Fruit fly (Drosophila melanogaster) whole organism, pupa: ENCODE measurements around the gene Ppn.

ENCODE experiments used
- CG10348 ChIP-seq: fragments of 200-800 bp; sonication (Bioruptor generic); IDR thresholded peaks from 2 replicates; pipeline ENCODE4 v1.3.6; 2022; ENCODE audit warnings: missing biosample characterization, missing genetic modification characterization
- CG12605 ChIP-seq: fragments of 200-800 bp; sonication (Bioruptor generic); IDR thresholded peaks from 2 replicates; pipeline ENCODE4 v1.3.6; 2022; ENCODE audit warnings: missing biosample characterization, missing genetic modification characterization
- CG13204 ChIP-seq: fragments of 200-800 bp; sonication (Bioruptor generic); optimal IDR thresholded peaks from 2 replicates; lab custom pipeline; 2018; ENCODE audit warnings: missing biosample characterization, mild to moderate bottlenecking, missing genetic modification characterization, moderate library complexity
- CG14655 ChIP-seq: fragments of 200-800 bp; sonication (Bioruptor generic); optimal IDR thresholded peaks from 3 replicates; lab custom pipeline; 2017; ENCODE audit warnings: mild to moderate bottlenecking, missing biosample characterization, missing genetic modification reagents, missing genetic modification characterization
- CG15710 ChIP-seq: fragments of 200-800 bp; sonication (Bioruptor generic); optimal IDR thresholded peaks from 2 replicates; lab custom pipeline; 2018; ENCODE audit warnings: missing biosample characterization, mild to moderate bottlenecking, missing genetic modification characterization, moderate library complexity
- CG17806 ChIP-seq: fragments of 200-800 bp; sonication (Bioruptor generic); optimal IDR thresholded peaks from 2 replicates; lab custom pipeline; 2018; ENCODE audit warnings: missing biosample characterization, mild to moderate bottlenecking, missing genetic modification characterization, moderate library complexity
- CG32121 ChIP-seq: fragments of 200-800 bp; sonication (Bioruptor generic); IDR thresholded peaks from 2 replicates; pipeline ENCODE4 v1.3.6; 2022; ENCODE audit warnings: missing biosample characterization, missing genetic modification characterization
- CG34367 ChIP-seq: fragments of 200-800 bp; sonication (Bioruptor generic); optimal IDR thresholded peaks from 2 replicates; lab custom pipeline; 2018; ENCODE audit warnings: missing biosample characterization, mild to moderate bottlenecking, missing genetic modification characterization
- CG4496 ChIP-seq: fragments of 200-800 bp; sonication (Bioruptor generic); IDR thresholded peaks from 3 replicates; pipeline ENCODE4 v1.3.6; 2022; ENCODE audit warnings: missing biosample characterization, missing genetic modification characterization
- CG8159 ChIP-seq: fragments of 200-800 bp; sonication (Bioruptor generic); optimal IDR thresholded peaks from 3 replicates; lab custom pipeline; 2018; ENCODE audit warnings: missing biosample characterization, mild to moderate bottlenecking, missing genetic modification characterization, moderate library complexity
- CG8301 ChIP-seq: fragments of 200-800 bp; sonication (Bioruptor generic); optimal IDR thresholded peaks from 2 replicates; lab custom pipeline; 2018; ENCODE audit warnings: missing biosample characterization, mild to moderate bottlenecking, missing genetic modification characterization
- CG9948 ChIP-seq: fragments of 200-800 bp; sonication (Bioruptor generic); optimal IDR thresholded peaks from 2 replicates; lab custom pipeline; 2018; ENCODE audit warnings: missing biosample characterization, mild to moderate bottlenecking, missing genetic modification characterization, moderate library complexity
- D1 ChIP-seq: fragments of 200-800 bp; sonication (Bioruptor generic); optimal IDR thresholded peaks from 2 replicates; lab custom pipeline; 2018; ENCODE audit warnings: missing biosample characterization, mild to moderate bottlenecking, missing genetic modification characterization, moderate library complexity
- EcR ChIP-seq: fragments of 200-800 bp; sonication (Bioruptor generic); optimal IDR thresholded peaks from 3 replicates; lab custom pipeline; 2019; ENCODE audit warnings: missing biosample characterization, missing genetic modification characterization, mild to moderate bottlenecking, moderate library complexity, missing genetic modification reagents
- Ets98B ChIP-seq: fragments of 200-800 bp; sonication (Bioruptor generic); IDR thresholded peaks from 2 replicates; pipeline ENCODE4 v1.3.6; 2022; ENCODE audit warnings: missing biosample characterization, missing genetic modification characterization
- Pif1A ChIP-seq: fragments of 200-800 bp; sonication (Bioruptor generic); optimal IDR thresholded peaks from 3 replicates; lab custom pipeline; 2016; ENCODE audit warnings: missing biosample characterization, missing genetic modification characterization
- Pif1B ChIP-seq: fragments of 200-800 bp; sonication (Bioruptor generic); optimal IDR thresholded peaks from 3 replicates; lab custom pipeline; 2016; ENCODE audit warnings: missing biosample characterization, missing genetic modification characterization
- Snoo ChIP-seq: fragments of 200-800 bp; sonication (Bioruptor generic); optimal IDR thresholded peaks from 3 replicates; lab custom pipeline; 2017; ENCODE audit warnings: missing biosample characterization, mild to moderate bottlenecking, missing genetic modification characterization, inconsistent platforms
- fd96Ca ChIP-seq: fragments of 200-800 bp; sonication (Bioruptor generic); IDR thresholded peaks from 3 replicates; pipeline ENCODE4 v1.3.6; 2022; ENCODE audit warnings: missing biosample characterization, missing genetic modification characterization
- gl ChIP-seq: fragments of 200-800 bp; sonication (Bioruptor generic); optimal IDR thresholded peaks from 2 replicates; lab custom pipeline; 2018; ENCODE audit warnings: missing biosample characterization, mild to moderate bottlenecking, missing genetic modification characterization
- rn ChIP-seq: fragments of 200-800 bp; sonication (Bioruptor generic); IDR thresholded peaks from 2 replicates; pipeline ENCODE4 v1.3.6; 2022; ENCODE audit warnings: missing biosample characterization, missing genetic modification characterization

The Ppn gene

dm6 chr3R:28545663-28546062 is 5.5 kb upstream of the Ppn start:
- TF ChIP-seq CG14655 (no peak), fd96Ca (GFP tag; lab: Robert Waterston, UW) (no peak), rn (GFP tag; lab: Robert Waterston, UW) (no peak), D1 (tag; lab: Kevin White, UChicago) (no peak)

dm6 chr3R:28544538-28545393 is 4.6 kb upstream of the Ppn start, which contains the start of gene mIF2:
Gene mIF2, minus strand, starts transcription at chr3R:28544817.
- TF ChIP-seq CG17806: peak; percentile 50
- TF ChIP-seq CG8301 (tag; lab: Kevin White, UChicago): peak; percentile 35
- peak; percentile 23 for TF ChIP-seq Pif1B (GFP tag; lab: Kevin White, UChicago)
- peak; percentile 72 for TF ChIP-seq fd96Ca (GFP tag; lab: Robert Waterston, UW)
- TF ChIP-seq CG14655: peak; percentile 71
- TF ChIP-seq CG15710 (tag; lab: Kevin White, UChicago): peak; percentile 35
- TF ChIP-seq rn (GFP tag; lab: Robert Waterston, UW): peak; percentile 51; the same call in 1 of the 2 replicates
- TF ChIP-seq CG34367 (tag; lab: Kevin White, UChicago): peak; percentile 64
- no peak for TF ChIP-seq CG10348 (GFP tag; lab: Robert Waterston, UW)
- no peak for TF ChIP-seq D1 (tag; lab: Kevin White, UChicago)
- TF ChIP-seq Ets98B (GFP tag; lab: Robert Waterston, UW): peak; percentile 66
- TF ChIP-seq Pif1A: peak; percentile 64
- TF ChIP-seq CG13204 (GFP tag; lab: Kevin White, UChicago): no peak
- peak; percentile 56 for TF ChIP-seq gl (tag; lab: Kevin White, UChicago)
- peak; percentile 70; the same call in 1 of the 2 replicates for TF ChIP-seq CG12605 (GFP tag; lab: Robert Waterston, UW)
- peak; percentile 78; the same call in 2 of the 3 replicates for TF ChIP-seq CG4496 (GFP tag; lab: Robert Waterston, UW)
- TF ChIP-seq CG8159: peak; percentile 55
- peak; percentile 26 for TF ChIP-seq Snoo (tag; lab: Kevin White, UChicago)
- no peak for TF ChIP-seq EcR (GFP tag; lab: Kevin White, UChicago)
- TF ChIP-seq CG9948: peak; percentile 34
- peak; percentile 62 for TF ChIP-seq CG32121 (GFP tag; lab: Robert Waterston, UW)
- TF ChIP-seq, all 21 proteins: peak for 17

- no peak for TF ChIP-seq Pif1A
- no peak for TF ChIP-seq CG8159
- TF ChIP-seq EcR (GFP tag; lab: Kevin White, UChicago): peak; percentile 55
Measured at dm6 chr3R:28536794-28537193, 3.3 kb downstream of the Ppn start.

dm6 chr3R:28520401-28520800 is 19.7 kb downstream of the Ppn start, which contains the start of gene CG31051:
Gene CG31051, minus strand, starts transcription at chr3R:28520515.
- no peak for TF ChIP-seq Pif1B (GFP tag; lab: Kevin White, UChicago)
- TF ChIP-seq Pif1A: no peak
- no peak for TF ChIP-seq CG34367 (tag; lab: Kevin White, UChicago)
- TF ChIP-seq CG15710 (tag; lab: Kevin White, UChicago): no peak
- TF ChIP-seq CG8301 (tag; lab: Kevin White, UChicago): no peak
- no peak for TF ChIP-seq D1 (tag; lab: Kevin White, UChicago)
- TF ChIP-seq CG4496 (GFP tag; lab: Robert Waterston, UW): no peak
- TF ChIP-seq CG12605 (GFP tag; lab: Robert Waterston, UW): no peak
- TF ChIP-seq fd96Ca (GFP tag; lab: Robert Waterston, UW): no peak
- TF ChIP-seq EcR (GFP tag; lab: Kevin White, UChicago): no peak
- no peak for TF ChIP-seq CG9948

dm6 chr3R:28486653-28487052 is 53.5 kb downstream of the Ppn start, which contains the start of gene Dhc98D:
Gene Dhc98D, plus strand, starts transcription at chr3R:28486953.
- TF ChIP-seq CG12605 (GFP tag; lab: Robert Waterston, UW) (no peak), CG34367 (tag; lab: Kevin White, UChicago) (no peak), CG4496 (GFP tag; lab: Robert Waterston, UW) (no peak), CG8159 (no peak), fd96Ca (GFP tag; lab: Robert Waterston, UW) (no peak), CG32121 (GFP tag; lab: Robert Waterston, UW) (no peak)

dm6 chr3R:28484257-28484656 is 55.9 kb downstream of the Ppn start, which contains the start of gene CG1894:
Gene CG1894, plus strand, starts transcription at chr3R:28484557.
- TF ChIP-seq CG14655 (no peak), Ets98B (GFP tag; lab: Robert Waterston, UW) (no peak), CG12605 (GFP tag; lab: Robert Waterston, UW) (no peak), CG32121 (GFP tag; lab: Robert Waterston, UW) (no peak), fd96Ca (GFP tag; lab: Robert Waterston, UW) (no peak), rn (GFP tag; lab: Robert Waterston, UW) (no peak)
